Fruit fly (Drosophila melanogaster) whole organism, embryonic: ENCODE data around the gene Dis3.

Experiments
- Antp ChIP-seq: fragments of 200-800 bp; sonication (Bioruptor generic); optimal IDR thresholded peaks from 3 replicates; lab custom pipeline; 2016; ENCODE audit warnings: missing biosample characterization, missing genetic modification characterization
- CG4282 ChIP-seq: fragments of 200-800 bp; sonication (Bioruptor generic); optimal IDR thresholded peaks from 2 replicates; lab custom pipeline; 2016; ENCODE audit warnings: missing biosample characterization, missing genetic modification characterization
- CG5180 ChIP-seq: fragments of 200-800 bp; sonication (Bioruptor generic); optimal IDR thresholded peaks from 3 replicates; lab custom pipeline; 2017; ENCODE audit warnings: missing biosample characterization, missing genetic modification characterization, mild to moderate bottlenecking, moderate library complexity, missing genetic modification reagents
- Optix ChIP-seq: fragments of 200-800 bp; sonication (Bioruptor generic); IDR thresholded peaks from 3 replicates; pipeline ENCODE4 v1.3.6; 2022; ENCODE audit warnings: missing biosample characterization, missing genetic modification characterization
- fd64A ChIP-seq: fragments of 200-800 bp; sonication (Bioruptor generic); optimal IDR thresholded peaks from 3 replicates; lab custom pipeline; 2018; ENCODE audit warnings: missing biosample characterization, mild to moderate bottlenecking, missing genetic modification characterization
- gt ChIP-seq: fragments of 200-800 bp; sonication (Bioruptor generic); IDR thresholded peaks from 2 replicates; pipeline ENCODE4 v1.3.6; 2022; ENCODE audit warnings: missing biosample characterization, missing genetic modification characterization
- lilli ChIP-seq: fragments of 200-800 bp; sonication (Bioruptor generic); optimal IDR thresholded peaks from 3 replicates; lab custom pipeline; 2016; ENCODE audit warnings: missing biosample characterization, missing genetic modification characterization
- psq ChIP-seq: fragments of 200-800 bp; sonication (Bioruptor generic); optimal IDR thresholded peaks from 2 replicates; lab custom pipeline; 2017; ENCODE audit warnings: missing biosample characterization, missing genetic modification characterization

dm6 chr3R:24368064-24368463 lies 34.8 kb downstream of the Dis3 start, which contains the start of the genes CG42812 and CG33341:
- no peak for TF ChIP-seq gt (GFP tag; lab: Robert Waterston, UW)
- TF ChIP-seq lilli (GFP tag; lab: Kevin White, UChicago): no peak
- no peak for TF ChIP-seq psq (GFP tag; lab: Kevin White, UChicago)
- TF ChIP-seq Optix (GFP tag; lab: Robert Waterston, UW): no peak
- TF ChIP-seq CG4282 (GFP tag; lab: Kevin White, UChicago): no peak
- TF ChIP-seq Antp (GFP tag; lab: Kevin White, UChicago): no peak
- TF ChIP-seq fd64A: no peak
- no peak for TF ChIP-seq CG5180 (GFP tag; lab: Kevin White, UChicago)
